Worm (Caenorhabditis elegans) whole organism, L1 larva: ENCODE data around the gene cyp-25A3.

Experiments used
- C04F5.9 ChIP-seq: sonication (generic microtip); optimal IDR thresholded peaks from 2 replicates; lab custom pipeline; 2016; ENCODE audit warnings: missing genetic modification characterization, missing compliant biosample characterization
- F16B12.6 ChIP-seq: fragments of 150-350 bp; optimal IDR thresholded peaks from 2 replicates; lab custom pipeline; 2014; ENCODE audit warnings: missing biosample characterization, missing genetic modification characterization
- alr-1 ChIP-seq: fragments of 200-800 bp; sonication (Bioruptor generic); optimal IDR thresholded peaks from 2 replicates; lab custom pipeline; 2018; ENCODE audit warnings: borderline replicate concordance, mild to moderate bottlenecking, missing genetic modification characterization, missing compliant biosample characterization
- aly-2 ChIP-seq: fragments of 150-350 bp; optimal IDR thresholded peaks from 2 replicates; lab custom pipeline; 2014; ENCODE audit warnings: missing biosample characterization, missing genetic modification characterization
- blmp-1 ChIP-seq: fragments of 150-350 bp; optimal IDR thresholded peaks from 2 replicates; lab custom pipeline; 2014; ENCODE audit warnings: missing biosample characterization, missing genetic modification characterization
- ceh-8 ChIP-seq: fragments of 200-800 bp; sonication (Bioruptor generic); optimal IDR thresholded peaks from 2 replicates; lab custom pipeline; 2018; ENCODE audit warnings: mild to moderate bottlenecking, missing genetic modification characterization, moderate library complexity, missing compliant biosample characterization
- ceh-82 ChIP-seq, 3 experiments: fragments of 150-350 bp in 1 of 3; sonication (generic microtip) in 2 of 3; optimal IDR thresholded peaks; 2 replicates each; lab custom pipeline; 2014 to 2017; ENCODE audit warnings: missing biosample characterization in 3 of 3, missing genetic modification characterization in 3 of 3
- dpl-1 ChIP-seq, 3 experiments: fragments of 150-350 bp in 2 of 3; sonication (generic microtip) in 1 of 3; optimal IDR thresholded peaks; 2 replicates each; lab custom pipeline; 2014 to 2017; ENCODE audit warnings: missing biosample characterization in 3 of 3, missing genetic modification characterization in 3 of 3, missing genetic modification reagents in 3 of 3
- dsc-1 ChIP-seq: sonication (generic microtip); optimal IDR thresholded peaks from 2 replicates; lab custom pipeline; 2016; ENCODE audit warnings: mild to moderate bottlenecking, missing genetic modification characterization, missing compliant biosample characterization
- efl-1 ChIP-seq, 4 experiments: fragments of 150-350 bp; optimal IDR thresholded peaks in 3 of 4; peaks in 1 of 4; 1 replicate in 1 of 4; 2 replicates in 3 of 4; lab custom pipeline; 2014; ENCODE audit warnings: missing biosample characterization in 2 of 4, missing genetic modification characterization in 2 of 4, missing genetic modification reagents in 2 of 4
- efl-3 ChIP-seq: fragments of 200-800 bp; sonication (Bioruptor generic); optimal IDR thresholded peaks from 2 replicates; lab custom pipeline; 2018; ENCODE audit warnings: mild to moderate bottlenecking, missing genetic modification characterization, missing compliant biosample characterization
- elt-3 ChIP-seq, 6 experiments: fragments of 150-350 bp in 1 of 6; sonication (generic microtip); optimal IDR thresholded peaks; 2 replicates each; lab custom pipeline; 2017 to 2018; ENCODE audit warnings: missing biosample characterization in 6 of 6, missing genetic modification characterization in 6 of 6, inconsistent platforms in 1 of 6
- fkh-10 ChIP-seq: sonication (generic microtip); optimal IDR thresholded peaks from 2 replicates; lab custom pipeline; 2017; ENCODE audit warnings: missing biosample characterization, missing genetic modification reagents, missing genetic modification characterization
- fkh-4 ChIP-seq: sonication (generic microtip); optimal IDR thresholded peaks from 2 replicates; lab custom pipeline; 2016; ENCODE audit warnings: missing compliant biosample characterization, missing genetic modification characterization, borderline replicate concordance
- fos-1 ChIP-seq: fragments of 150-350 bp; optimal IDR thresholded peaks from 2 replicates; lab custom pipeline; 2014; ENCODE audit warnings: missing biosample characterization, missing genetic modification characterization
- hlh-4 ChIP-seq: sonication (generic microtip); optimal IDR thresholded peaks from 2 replicates; lab custom pipeline; 2016; ENCODE audit warnings: mild to moderate bottlenecking, missing genetic modification characterization, missing compliant biosample characterization
- hpl-2 ChIP-seq: fragments of 150-350 bp; optimal IDR thresholded peaks from 2 replicates; lab custom pipeline; 2014; ENCODE audit warnings: missing biosample characterization, missing genetic modification reagents, missing genetic modification characterization
- isw-1 ChIP-seq: fragments of 200-800 bp; sonication (Bioruptor generic); IDR thresholded peaks from 2 replicates; pipeline ENCODE4 v1.3.6; 2022; ENCODE audit warnings: missing genetic modification characterization, missing compliant biosample characterization
- lin-15B ChIP-seq: fragments of 150-350 bp; sonication (generic microtip); optimal IDR thresholded peaks from 3 replicates; lab custom pipeline; 2014; ENCODE audit warnings: missing biosample characterization, missing genetic modification characterization
- lir-3 ChIP-seq: sonication (generic microtip); optimal IDR thresholded peaks from 2 replicates; lab custom pipeline; 2016; ENCODE audit warnings: mild to moderate bottlenecking, missing genetic modification characterization, moderate library complexity, missing compliant biosample characterization; ENCODE audit not compliant: poor library complexity
- nhr-11 ChIP-seq: fragments of 150-350 bp; optimal IDR thresholded peaks from 2 replicates; lab custom pipeline; 2014; ENCODE audit warnings: missing biosample characterization, missing genetic modification characterization
- nhr-12 ChIP-seq: sonication (generic microtip); optimal IDR thresholded peaks from 2 replicates; lab custom pipeline; 2017; ENCODE audit warnings: missing biosample characterization, missing genetic modification characterization
- nhr-47 ChIP-seq: sonication (generic microtip); optimal IDR thresholded peaks from 2 replicates; lab custom pipeline; 2016; ENCODE audit warnings: mild to moderate bottlenecking, missing genetic modification characterization, moderate library complexity, missing compliant biosample characterization
- nhr-71 ChIP-seq: sonication (generic microtip); optimal IDR thresholded peaks from 2 replicates; lab custom pipeline; 2016; ENCODE audit warnings: mild to moderate bottlenecking, missing genetic modification characterization, moderate library complexity, missing compliant biosample characterization
- nhr-76 ChIP-seq: sonication (generic microtip); optimal IDR thresholded peaks from 2 replicates; lab custom pipeline; 2017; ENCODE audit warnings: missing biosample characterization, missing genetic modification characterization
- nhr-77 ChIP-seq: fragments of 150-350 bp; optimal IDR thresholded peaks from 2 replicates; lab custom pipeline; 2014; ENCODE audit warnings: missing biosample characterization, missing genetic modification characterization
- nhr-84 ChIP-seq: sonication (generic microtip); optimal IDR thresholded peaks from 2 replicates; lab custom pipeline; 2017; ENCODE audit warnings: missing biosample characterization, missing genetic modification characterization
- nhr-85 ChIP-seq: sonication (generic microtip); peaks from one replicate; lab custom pipeline; 2016; ENCODE audit warnings: missing genetic modification characterization, inconsistent platforms, missing compliant biosample characterization
- nhr-90 ChIP-seq: sonication (generic microtip); optimal IDR thresholded peaks from 2 replicates; lab custom pipeline; 2016; ENCODE audit warnings: mild to moderate bottlenecking, missing genetic modification characterization, missing compliant biosample characterization; ENCODE audit not compliant: poor library complexity
- pag-3 ChIP-seq: sonication (generic microtip); optimal IDR thresholded peaks from 2 replicates; lab custom pipeline; 2017; ENCODE audit warnings: missing genetic modification characterization, mild to moderate bottlenecking, missing compliant biosample characterization, antibody characterized with exemption, borderline replicate concordance; ENCODE audit not compliant: insufficient read depth
- rnt-1 ChIP-seq: sonication (generic microtip); optimal IDR thresholded peaks from 2 replicates; lab custom pipeline; 2016; ENCODE audit warnings: mild to moderate bottlenecking, missing genetic modification characterization, moderate library complexity, missing compliant biosample characterization
- skn-1 ChIP-seq: fragments of 150-350 bp; optimal IDR thresholded peaks from 2 replicates; lab custom pipeline; 2014; ENCODE audit warnings: missing biosample characterization, missing genetic modification characterization
- snu-23 ChIP-seq: sonication (generic microtip); optimal IDR thresholded peaks from 2 replicates; lab custom pipeline; 2016; ENCODE audit warnings: missing genetic modification characterization, missing compliant biosample characterization
- sptf-1 ChIP-seq: fragments of 150-350 bp; optimal IDR thresholded peaks from 2 replicates; lab custom pipeline; 2014; ENCODE audit warnings: missing biosample characterization, missing genetic modification characterization
- swsn-7 ChIP-seq: sonication (generic microtip); optimal IDR thresholded peaks from 2 replicates; lab custom pipeline; 2016; ENCODE audit warnings: missing genetic modification characterization, missing compliant biosample characterization
- tlp-1 ChIP-seq: fragments of 150-350 bp; optimal IDR thresholded peaks from 2 replicates; lab custom pipeline; 2014; ENCODE audit warnings: missing biosample characterization, missing genetic modification characterization
- unc-62 ChIP-seq: fragments of 150-350 bp; optimal IDR thresholded peaks from 2 replicates; lab custom pipeline; 2014; ENCODE audit warnings: missing biosample characterization, missing genetic modification reagents, missing genetic modification characterization
- unc-86 ChIP-seq: sonication (generic microtip); optimal IDR thresholded peaks from 2 replicates; lab custom pipeline; 2016; ENCODE audit warnings: missing genetic modification characterization, missing compliant biosample characterization
- vab-15 ChIP-seq: sonication (generic microtip); optimal IDR thresholded peaks from 2 replicates; lab custom pipeline; 2017; ENCODE audit warnings: missing genotype, mild to moderate bottlenecking, missing genetic modification characterization, missing compliant biosample characterization
- xbp-1 ChIP-seq: sonication (generic microtip); optimal IDR thresholded peaks from 2 replicates; lab custom pipeline; 2016; ENCODE audit warnings: missing genetic modification characterization, missing compliant biosample characterization
- zip-4 ChIP-seq: fragments of 200-800 bp; sonication (Bioruptor generic); optimal IDR thresholded peaks from 2 replicates; lab custom pipeline; 2018; ENCODE audit warnings: mild to moderate bottlenecking, missing genetic modification characterization, moderate library complexity, missing compliant biosample characterization
- ztf-11 ChIP-seq, 2 experiments: sonication (generic microtip); optimal IDR thresholded peaks; 2 replicates each; lab custom pipeline; 2016 to 2017; ENCODE audit warnings: missing genetic modification characterization in 2 of 2, missing biosample characterization in 1 of 2, missing compliant biosample characterization in 1 of 2
- ztf-4 ChIP-seq: fragments of 150-350 bp; optimal IDR thresholded peaks from 2 replicates; lab custom pipeline; 2014; ENCODE audit warnings: missing biosample characterization, missing genetic modification characterization

cyp-25A3 gene

ce11 chrIII:3831381-3831780 lies 8.2 kb downstream of the cyp-25A3 start, which contains the start of gene C36A4.10:
C36A4.10 (minus strand) TSS chrIII:3831481.
- no peak for TF ChIP-seq dpl-1 (GFP tag; optimal IDR thresholded peaks at IDR 0.05; lab: Kevin White, UChicago)
- TF ChIP-seq efl-1 (optimal IDR thresholded peaks at IDR 0.05; lab: Kevin White, UChicago) = no peak
- peak in 1 of 2 experiments; percentile 43 for TF ChIP-seq efl-1 (GFP tag; optimal IDR thresholded peaks at IDR 0.05 in 1 of 2; lab: Kevin White, UChicago)
- no peak for TF ChIP-seq lir-3 (tag; lab: Kevin White, UChicago)
- TF ChIP-seq, all 84 proteins: peak for 1

DNA sequence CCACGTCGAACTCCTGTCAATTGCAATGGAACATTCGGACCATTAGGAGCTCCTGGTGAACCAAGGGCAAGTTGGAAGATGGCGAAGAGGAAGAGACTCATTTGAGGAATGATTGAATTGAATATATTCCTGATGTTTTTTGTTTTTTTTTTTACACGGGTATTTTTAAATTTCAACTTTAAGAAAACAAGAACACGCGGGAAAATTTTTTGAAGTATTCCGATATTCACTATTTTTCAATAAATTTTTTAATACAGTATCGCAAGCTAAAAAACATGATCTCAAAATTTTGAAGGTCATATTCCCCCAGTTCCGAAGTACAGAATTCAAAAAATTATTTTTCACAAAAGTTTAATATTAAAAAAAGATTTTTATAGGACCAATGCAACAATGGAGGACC lies 10.4 kb downstream of the cyp-25A3 start, which contains the start of gene cnnm-5:
cnnm-5 (minus strand) TSS at position 101 of the 400 bp plus-strand sequence.
- TF ChIP-seq aly-2 (tag; lab: Kevin White, UChicago) = no peak
- TF ChIP-seq lin-15B (tag; lab: Kevin White, UChicago) = no peak
- no peak for TF ChIP-seq nhr-90
- TF ChIP-seq sptf-1 (tag; lab: Kevin White, UChicago) = no peak
- TF ChIP-seq, all 84 proteins: peak for 0

- TF ChIP-seq snu-23 (GFP tag; lab: Kevin White, UChicago) = peak; percentile 22
- peak; percentile 47 for TF ChIP-seq rnt-1 (tag; lab: Kevin White, UChicago)
- no peak for TF ChIP-seq vab-15 (tag; lab: Kevin White, UChicago)
- TF ChIP-seq efl-1 (optimal IDR thresholded peaks at IDR 0.05; lab: Kevin White, UChicago) = peak in 1 of 2 experiments; percentile 1
- TF ChIP-seq efl-1 (GFP tag; optimal IDR thresholded peaks at IDR 0.05 in 1 of 2; lab: Kevin White, UChicago) = no peak
Observed at ce11 chrIII:3821969-3822453, 17.5 kb downstream of the cyp-25A3 start, which contains the start of gene amx-1. amx-1 (plus strand) TSS chrIII:3822403.

DNA sequence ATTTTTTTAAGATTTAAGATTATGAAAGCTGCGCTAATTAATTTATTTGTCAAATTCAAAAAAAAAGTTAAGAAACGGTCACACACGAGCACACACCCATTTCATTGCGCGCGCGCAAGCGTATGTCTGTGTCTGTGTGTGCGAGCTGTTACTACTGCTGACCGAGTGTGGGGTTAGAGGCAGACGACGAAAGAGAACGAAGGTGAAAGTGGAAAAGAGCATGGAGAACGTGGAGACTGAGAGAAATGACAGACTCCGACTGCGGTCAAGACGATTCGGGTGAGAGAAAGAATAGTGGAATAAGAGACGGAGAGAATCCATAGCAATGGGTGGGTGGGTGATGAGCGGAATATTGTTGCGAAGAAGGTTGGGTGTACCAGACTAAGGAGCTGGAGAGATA lies 19.4 kb downstream of the cyp-25A3 start:
- TF ChIP-seq nhr-85 (tag; lab: Kevin White, UChicago) (peak; percentile 77), C04F5.9 (tag; lab: Kevin White, UChicago) (no peak), unc-86 (tag; lab: Kevin White, UChicago) (peak; percentile 44), ceh-82 (tag; optimal IDR thresholded peaks at IDR 0.05; lab: Kevin White, UChicago) (peak; percentile 28 to 69 (median 35)), efl-1 (optimal IDR thresholded peaks at IDR 0.05; lab: Kevin White, UChicago) (peak; percentile 66 to 72), efl-1 (GFP tag; optimal IDR thresholded peaks at IDR 0.05 in 1 of 2; lab: Kevin White, UChicago) (peak; percentile 33 to 79), dpl-1 (GFP tag; optimal IDR thresholded peaks at IDR 0.05; lab: Kevin White, UChicago) (peak; percentile 41 to 66 (median 42)), elt-3 (tag; optimal IDR thresholded peaks at IDR 0.05; lab: Kevin White, UChicago) (peak in 2 of 6 experiments; percentile 10 to 33), alr-1 (no peak), snu-23 (GFP tag; lab: Kevin White, UChicago) (peak; percentile 82), pag-3 (no peak), tlp-1 (tag; lab: Kevin White, UChicago) (no peak), nhr-84 (tag; lab: Kevin White, UChicago) (no peak), nhr-12 (no peak), hlh-4 (tag; lab: Kevin White, UChicago) (no peak), isw-1 (GFP tag; lab: Robert Waterston, UW) (peak; percentile 42; the same call in 1 of the 2 replicates), nhr-47 (peak; percentile 69), nhr-71 (tag; lab: Kevin White, UChicago) (peak; percentile 79), zip-4 (no peak), skn-1 (peak; percentile 61), dsc-1 (peak; percentile 20), sptf-1 (tag; lab: Kevin White, UChicago) (no peak), hpl-2 (GFP tag; lab: Kevin White, UChicago) (no peak), ceh-8 (GFP tag; lab: Kevin White, UChicago) (no peak), nhr-76 (tag; lab: Kevin White, UChicago) (no peak), fos-1 (tag; lab: Kevin White, UChicago) (peak; percentile 35), nhr-77 (tag; lab: Kevin White, UChicago) (peak; percentile 45), F16B12.6 (tag; lab: Kevin White, UChicago) (peak; percentile 43), ztf-4 (tag; lab: Kevin White, UChicago) (no peak), fkh-10 (no peak), unc-62 (GFP tag; lab: Kevin White, UChicago) (no peak), aly-2 (tag; lab: Kevin White, UChicago) (peak; percentile 27), ztf-11 (tag; optimal IDR thresholded peaks at IDR 0.05; lab: Kevin White, UChicago) (peak in 1 of 2 experiments; percentile 36), efl-3 (GFP tag; lab: Kevin White, UChicago) (no peak), nhr-11 (no peak), fkh-4 (tag; lab: Kevin White, UChicago) (no peak), swsn-7 (tag; lab: Kevin White, UChicago) (peak; percentile 74), xbp-1 (peak; percentile 56), blmp-1 (tag; lab: Kevin White, UChicago) (peak; percentile 100)
